Fruit fly (Drosophila melanogaster) whole organism, embryonic: ENCODE measurements around the gene mAChR-C.

Experiments used
- Antp ChIP-seq: fragments of 200-800 bp; sonication (Bioruptor generic); optimal IDR thresholded peaks from 3 replicates; lab custom pipeline; 2016; ENCODE audit warnings: missing biosample characterization, missing genetic modification characterization
- Blimp-1 ChIP-seq: fragments of 200-800 bp; sonication (Bioruptor generic); optimal IDR thresholded peaks from 3 replicates; lab custom pipeline; 2018; ENCODE audit warnings: missing biosample characterization, missing genetic modification characterization, mild to moderate bottlenecking, moderate library complexity, missing genetic modification reagents
- CG13624 ChIP-seq: fragments of 200-800 bp; sonication (Bioruptor generic); optimal IDR thresholded peaks from 2 replicates; lab custom pipeline; 2016; ENCODE audit warnings: missing biosample characterization, missing genetic modification characterization
- CG14710 ChIP-seq: fragments of 200-800 bp; sonication (Bioruptor generic); optimal IDR thresholded peaks from 3 replicates; lab custom pipeline; 2019; ENCODE audit warnings: missing biosample characterization, mild to moderate bottlenecking, missing genetic modification characterization, moderate library complexity
- CG14965 ChIP-seq: fragments of 200-800 bp; sonication (Bioruptor generic); optimal IDR thresholded peaks from 2 replicates; lab custom pipeline; 2016; ENCODE audit warnings: missing biosample characterization, missing genetic modification characterization, borderline replicate concordance
- CG15269 ChIP-seq: fragments of 200-800 bp; sonication (Bioruptor generic); optimal IDR thresholded peaks from 2 replicates; lab custom pipeline; 2018; ENCODE audit warnings: missing biosample characterization, mild to moderate bottlenecking, missing genetic modification characterization, moderate library complexity
- CG15601 ChIP-seq: fragments of 200-800 bp; sonication (Bioruptor generic); optimal IDR thresholded peaks from 3 replicates; lab custom pipeline; 2019; ENCODE audit warnings: missing biosample characterization, mild to moderate bottlenecking, missing genetic modification characterization, moderate library complexity
- CG1602 ChIP-seq: fragments of 200-800 bp; sonication (Bioruptor generic); optimal IDR thresholded peaks from 3 replicates; lab custom pipeline; 2016; ENCODE audit warnings: missing biosample characterization, missing genetic modification characterization
- CG17612 ChIP-seq: fragments of 200-800 bp; sonication (Bioruptor generic); IDR thresholded peaks from 2 replicates; pipeline ENCODE4 v1.3.6; 2022; ENCODE audit warnings: missing biosample characterization, missing genetic modification characterization
- CG18011 ChIP-seq: fragments of 200-800 bp; sonication (Bioruptor generic); optimal IDR thresholded peaks from 2 replicates; lab custom pipeline; 2017; ENCODE audit warnings: missing biosample characterization, missing genetic modification characterization, mild to moderate bottlenecking, moderate library complexity, missing genotype
- CG18599 ChIP-seq: fragments of 200-800 bp; sonication (Bioruptor generic); optimal IDR thresholded peaks from 3 replicates; lab custom pipeline; 2017; ENCODE audit warnings: missing biosample characterization, missing genetic modification characterization, mild to moderate bottlenecking, moderate library complexity, missing genetic modification reagents
- CG2199 ChIP-seq: fragments of 200-800 bp; sonication (Bioruptor generic); IDR thresholded peaks from 3 replicates; pipeline ENCODE4 v1.3.6; 2022; ENCODE audit warnings: missing biosample characterization, missing genetic modification characterization
- CG30431 ChIP-seq: fragments of 200-800 bp; sonication (Bioruptor generic); optimal IDR thresholded peaks from 2 replicates; lab custom pipeline; 2017; ENCODE audit warnings: missing biosample characterization, missing genetic modification characterization
- CG4424 ChIP-seq: fragments of 200-800 bp; sonication (Bioruptor generic); optimal IDR thresholded peaks from 3 replicates; lab custom pipeline; 2016; ENCODE audit warnings: missing biosample characterization, missing genetic modification characterization
- CG4707 ChIP-seq: fragments of 200-800 bp; sonication (Bioruptor generic); optimal IDR thresholded peaks from 2 replicates; lab custom pipeline; 2018; ENCODE audit warnings: missing biosample characterization, mild to moderate bottlenecking, missing genetic modification characterization, moderate library complexity
- CG5180 ChIP-seq: fragments of 200-800 bp; sonication (Bioruptor generic); optimal IDR thresholded peaks from 3 replicates; lab custom pipeline; 2017; ENCODE audit warnings: missing biosample characterization, missing genetic modification characterization, mild to moderate bottlenecking, moderate library complexity, missing genetic modification reagents
- CG6175 ChIP-seq: fragments of 200-800 bp; sonication (Bioruptor generic); IDR thresholded peaks from 3 replicates; pipeline ENCODE4 v1.3.6; 2022; ENCODE audit warnings: missing biosample characterization, missing genetic modification characterization
- CG7786 ChIP-seq: fragments of 200-800 bp; sonication (Bioruptor generic); optimal IDR thresholded peaks from 2 replicates; lab custom pipeline; 2016; ENCODE audit warnings: missing biosample characterization, missing genetic modification characterization
- CG8359 ChIP-seq: fragments of 200-800 bp; sonication (Bioruptor generic); optimal IDR thresholded peaks from 2 replicates; lab custom pipeline; 2017; ENCODE audit warnings: missing biosample characterization, mild to moderate bottlenecking, missing genetic modification characterization, borderline replicate concordance
- CG8478 ChIP-seq: fragments of >200 bp; optimal IDR thresholded peaks from 2 replicates; lab custom pipeline; 2018
- CoRest ChIP-seq: fragments of 200-800 bp; sonication (Bioruptor generic); optimal IDR thresholded peaks from 3 replicates; lab custom pipeline; 2018; ENCODE audit warnings: missing biosample characterization, mild to moderate bottlenecking, missing genetic modification characterization, moderate library complexity
- CrebB ChIP-seq: fragments of 200-800 bp; sonication (Bioruptor generic); optimal IDR thresholded peaks from 3 replicates; lab custom pipeline; 2018; ENCODE audit warnings: missing biosample characterization, mild to moderate bottlenecking, missing genetic modification characterization
- Dek ChIP-seq: fragments of 200-800 bp; sonication (Bioruptor generic); optimal IDR thresholded peaks from 3 replicates; lab custom pipeline; 2019; ENCODE audit warnings: missing biosample characterization, mild to moderate bottlenecking, missing genetic modification characterization, moderate library complexity
- Dfd ChIP-seq, 2 experiments: fragments of >200 bp; optimal IDR thresholded peaks; 2 replicates each; lab custom pipeline; 2017; ENCODE audit warnings: missing biosample characterization in 2 of 2, missing genetic modification characterization in 2 of 2
- Dip2 ChIP-seq: fragments of 200-800 bp; sonication (Bioruptor generic); IDR thresholded peaks from 2 replicates; pipeline ENCODE4 v1.3.6; 2022; ENCODE audit warnings: missing biosample characterization, missing genetic modification characterization
- HHEX ChIP-seq: fragments of 200-800 bp; sonication (Bioruptor generic); optimal IDR thresholded peaks from 3 replicates; lab custom pipeline; 2017; ENCODE audit warnings: missing biosample characterization, mild to moderate bottlenecking, missing genetic modification characterization, missing genetic modification reagents
- Hr39 ChIP-seq: fragments of >200 bp; optimal IDR thresholded peaks from 2 replicates; lab custom pipeline; 2017
- Jarid2 ChIP-seq: fragments of 200-800 bp; sonication (Bioruptor generic); optimal IDR thresholded peaks from 3 replicates; lab custom pipeline; 2017; ENCODE audit warnings: mild to moderate bottlenecking, missing biosample characterization, missing genetic modification reagents, missing genetic modification characterization
- Lhr ChIP-seq: fragments of 200-800 bp; sonication (Bioruptor generic); optimal IDR thresholded peaks from 3 replicates; lab custom pipeline; 2017; ENCODE audit warnings: mild to moderate bottlenecking, missing biosample characterization, missing genetic modification reagents, missing genetic modification characterization
- MTF-1 ChIP-seq: fragments of 200-800 bp; sonication (Bioruptor generic); optimal IDR thresholded peaks from 2 replicates; lab custom pipeline; 2018; ENCODE audit warnings: missing biosample characterization, mild to moderate bottlenecking, missing genetic modification characterization, borderline replicate concordance
- Mes4 ChIP-seq: fragments of 200-800 bp; sonication (Bioruptor generic); optimal IDR thresholded peaks from 2 replicates; lab custom pipeline; 2016; ENCODE audit warnings: missing biosample characterization, missing genetic modification characterization
- Rx ChIP-seq: fragments of 200-800 bp; sonication (Bioruptor generic); IDR thresholded peaks from 2 replicates; pipeline ENCODE4 v1.3.6; 2022; ENCODE audit warnings: missing biosample characterization, missing genetic modification characterization
- Spps ChIP-seq: fragments of 200-800 bp; sonication (Bioruptor generic); optimal IDR thresholded peaks from 2 replicates; lab custom pipeline; 2018; ENCODE audit warnings: missing biosample characterization, mild to moderate bottlenecking, missing genetic modification characterization
- Vsx1 ChIP-seq: fragments of 200-800 bp; sonication (Bioruptor generic); optimal IDR thresholded peaks from 2 replicates; lab custom pipeline; 2017; ENCODE audit warnings: missing biosample characterization, mild to moderate bottlenecking, missing genetic modification characterization, missing genetic modification reagents
- aop ChIP-seq: fragments of 200-800 bp; sonication (Bioruptor generic); IDR thresholded peaks from 2 replicates; pipeline ENCODE4 v1.3.6; 2022; ENCODE audit warnings: missing biosample characterization, missing genetic modification characterization
- da ChIP-seq: fragments of 200-800 bp; sonication (Bioruptor generic); optimal IDR thresholded peaks from 2 replicates; lab custom pipeline; 2016; ENCODE audit warnings: missing biosample characterization, missing genetic modification characterization
- fd64A ChIP-seq: fragments of 200-800 bp; sonication (Bioruptor generic); optimal IDR thresholded peaks from 3 replicates; lab custom pipeline; 2018; ENCODE audit warnings: missing biosample characterization, mild to moderate bottlenecking, missing genetic modification characterization
- grn ChIP-seq: fragments of 200-800 bp; sonication (Bioruptor generic); optimal IDR thresholded peaks from 3 replicates; lab custom pipeline; 2017; ENCODE audit warnings: missing biosample characterization, missing genetic modification characterization
- ind ChIP-seq: fragments of 200-800 bp; sonication (Bioruptor generic); optimal IDR thresholded peaks from 3 replicates; lab custom pipeline; 2016; ENCODE audit warnings: missing biosample characterization, missing genetic modification characterization
- ken ChIP-seq: fragments of 200-800 bp; sonication (Bioruptor generic); IDR thresholded peaks from 3 replicates; pipeline ENCODE4 v1.3.6; 2022; ENCODE audit warnings: missing biosample characterization, missing genetic modification characterization
- mam ChIP-seq: fragments of 200-800 bp; sonication (Bioruptor generic); optimal IDR thresholded peaks from 3 replicates; lab custom pipeline; 2016; ENCODE audit warnings: missing biosample characterization, missing genetic modification characterization
- nerfin-2 ChIP-seq: fragments of 200-800 bp; sonication (Bioruptor generic); IDR thresholded peaks from 2 replicates; pipeline ENCODE4 v1.3.6; 2022; ENCODE audit warnings: missing biosample characterization, missing genetic modification characterization; ENCODE audit not compliant: partially characterized antibody
- oc ChIP-seq: fragments of 200-800 bp; sonication (Bioruptor generic); optimal IDR thresholded peaks from 2 replicates; lab custom pipeline; 2018; ENCODE audit warnings: missing biosample characterization, mild to moderate bottlenecking, missing genetic modification characterization, moderate library complexity
- sisA ChIP-seq: fragments of 200-800 bp; sonication (Bioruptor generic); IDR thresholded peaks from 2 replicates; pipeline ENCODE4 v1.3.6; 2022; ENCODE audit warnings: missing biosample characterization, missing genetic modification characterization
- so ChIP-seq: fragments of 200-800 bp; sonication (Bioruptor generic); IDR thresholded peaks from 3 replicates; pipeline ENCODE4 v1.3.6; 2022; ENCODE audit warnings: missing biosample characterization, missing genetic modification characterization
- tgo ChIP-seq: fragments of 200-800 bp; sonication (Bioruptor generic); IDR thresholded peaks from 3 replicates; pipeline ENCODE4 v1.3.6; 2022; ENCODE audit warnings: missing biosample characterization, missing genetic modification characterization
- tna ChIP-seq: fragments of 200-800 bp; sonication (Bioruptor generic); IDR thresholded peaks from 2 replicates; pipeline ENCODE4 v1.3.6; 2022; ENCODE audit warnings: missing biosample characterization, missing genetic modification characterization; ENCODE audit not compliant: partially characterized antibody
- ttk ChIP-seq: fragments of 200-800 bp; sonication (Bioruptor generic); IDR thresholded peaks from 2 replicates; pipeline ENCODE4 v2.1.2; 2022; ENCODE audit warnings: missing biosample characterization, missing genetic modification characterization
- twi ChIP-seq: fragments of 200-800 bp; optimal IDR thresholded peaks from 2 replicates; lab custom pipeline; 2019; ENCODE audit warnings: missing biosample characterization, mild to moderate bottlenecking, missing genetic modification characterization, moderate library complexity
- wor ChIP-seq: fragments of 200-800 bp; sonication (Bioruptor generic); IDR thresholded peaks from 2 replicates; pipeline ENCODE4 v1.3.6; 2022; ENCODE audit warnings: missing biosample characterization, missing genetic modification characterization

Gene mAChR-C

DNA sequence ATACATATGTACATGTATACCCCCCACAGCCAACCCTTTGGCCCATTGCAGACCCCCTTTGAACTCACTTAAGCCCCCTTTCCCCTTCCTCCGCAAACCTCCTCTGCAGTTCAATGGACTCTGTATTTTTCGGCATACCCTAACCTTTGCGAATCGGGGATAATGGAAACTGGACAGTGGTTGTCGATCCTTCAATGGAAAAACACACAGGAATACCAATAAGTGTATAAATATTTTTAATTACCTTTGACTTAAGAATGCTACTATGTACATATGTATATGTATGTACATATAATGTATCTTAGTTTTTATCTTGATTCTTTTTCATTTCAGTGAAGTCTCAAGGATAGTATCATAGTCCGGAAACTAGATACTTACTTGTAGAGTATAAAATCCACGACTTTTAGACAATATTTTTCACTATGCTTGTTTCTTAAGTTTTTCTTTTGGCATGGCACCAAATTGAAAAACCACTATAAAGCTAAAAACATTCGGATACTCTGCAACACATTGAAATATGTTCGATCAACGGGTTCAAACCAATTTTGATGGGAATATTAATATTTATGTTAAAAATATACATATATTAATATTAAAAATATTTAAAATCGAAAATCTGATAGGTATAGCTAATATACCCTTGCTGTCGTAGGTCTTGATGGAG lies 24.0 kb upstream of the mAChR-C start (continued):
- no peak for TF ChIP-seq CG13624 (GFP tag; lab: Kevin White, UChicago)
- no peak for TF ChIP-seq tna
- peak; percentile 65 for TF ChIP-seq ind
- no peak for TF ChIP-seq aop (GFP tag; lab: Robert Waterston, UW)
- TF ChIP-seq Dip2 (GFP tag; lab: Robert Waterston, UW) = no peak
- peak; percentile 16 for TF ChIP-seq CG5180
- TF ChIP-seq CG30431 = peak; percentile 46
- TF ChIP-seq twi (tag; lab: Kevin White, UChicago) = peak; percentile 11
- TF ChIP-seq fd64A (GFP tag; lab: Kevin White, UChicago) = no peak
- no peak for TF ChIP-seq grn (GFP tag; lab: Kevin White, UChicago)
- TF ChIP-seq CG17612 = 0 out of 2 replicates have a peak, but pooled peaks have one; percentile 9
- TF ChIP-seq da (GFP tag; lab: Kevin White, UChicago) = no peak
- TF ChIP-seq mam (GFP tag; lab: Kevin White, UChicago) = no peak
- TF ChIP-seq Dek (tag; lab: Kevin White, UChicago) = peak; percentile 76
- TF ChIP-seq Spps (tag; lab: Kevin White, UChicago) = no peak
- TF ChIP-seq sisA (GFP tag; lab: Robert Waterston, UW) = peak; percentile 67
- TF ChIP-seq CoRest (tag; lab: Kevin White, UChicago) = peak; percentile 78
- peak; percentile 37 for TF ChIP-seq CG15601 (tag; lab: Kevin White, UChicago)
- TF ChIP-seq ken (GFP tag; lab: Robert Waterston, UW) = peak; percentile 47; the same call in 1 of the 3 replicates
- TF ChIP-seq CG18599 = peak; percentile 70
- peak; percentile 42 for TF ChIP-seq wor (GFP tag; lab: Robert Waterston, UW)
- no peak for TF ChIP-seq Dfd (GFP tag; optimal IDR thresholded peaks at IDR 0.05; lab: Kevin White, UChicago)
- no peak for TF ChIP-seq CG14965 (GFP tag; lab: Kevin White, UChicago)
- no peak for TF ChIP-seq CG7786
- no peak for TF ChIP-seq CG8359 (GFP tag; lab: Kevin White, UChicago)
- TF ChIP-seq ttk (GFP tag; lab: Robert Waterston, UW) = peak; percentile 73
- peak; percentile 50; the same call in 1 of the 2 replicates for TF ChIP-seq Rx
- peak; percentile 61 for TF ChIP-seq oc (tag; lab: Kevin White, UChicago)
- TF ChIP-seq CrebB (tag; lab: Kevin White, UChicago) = peak; percentile 18
- no peak for TF ChIP-seq CG2199 (GFP tag; lab: Robert Waterston, UW)
- TF ChIP-seq so (GFP tag; lab: Robert Waterston, UW) = 0 out of 3 replicates have a peak, but pooled peaks have one; percentile 53
- TF ChIP-seq CG6175 (GFP tag; lab: Robert Waterston, UW) = 0 out of 3 replicates have a peak, but pooled peaks have one; percentile 33
- no peak for TF ChIP-seq Lhr (GFP tag; lab: Kevin White, UChicago)
- TF ChIP-seq Mes4 = no peak
- TF ChIP-seq CG4707 (GFP tag; lab: Kevin White, UChicago) = no peak
- TF ChIP-seq CG4424 = peak; percentile 49
- TF ChIP-seq CG1602 (GFP tag; lab: Kevin White, UChicago) = peak; percentile 43
- peak; percentile 4 for TF ChIP-seq HHEX
- no peak for TF ChIP-seq Hr39
- no peak for TF ChIP-seq CG8478 (lab: Kevin White, UChicago)
- TF ChIP-seq MTF-1 (GFP tag; lab: Kevin White, UChicago) = no peak
- no peak for TF ChIP-seq CG18011
- TF ChIP-seq Antp (GFP tag; lab: Kevin White, UChicago) = no peak
- peak; percentile 54 for TF ChIP-seq Vsx1 (GFP tag; lab: Kevin White, UChicago)
- peak; percentile 28 for TF ChIP-seq CG14710 (tag; lab: Kevin White, UChicago)
- TF ChIP-seq CG15269 (tag; lab: Kevin White, UChicago) = peak; percentile 85
- peak; percentile 85 for TF ChIP-seq tgo (GFP tag; lab: Robert Waterston, UW)
- no peak for TF ChIP-seq Jarid2 (GFP tag; lab: Kevin White, UChicago)
- TF ChIP-seq Blimp-1 (GFP tag; lab: Kevin White, UChicago) = peak; percentile 72
- TF ChIP-seq nerfin-2 (GFP tag; lab: Robert Waterston, UW) = no peak
